Fruit fly (Drosophila melanogaster) whole organism, embryonic: ENCODE measurements around the gene MED15.

Experiments
- CG10543 ChIP-seq: fragments of 200-800 bp; sonication (Bioruptor generic); optimal IDR thresholded peaks from 3 replicates; lab custom pipeline; 2017; ENCODE audit warnings: missing biosample characterization, mild to moderate bottlenecking, missing genetic modification characterization, moderate library complexity
- CG11093 ChIP-seq: fragments of 200-800 bp; sonication (Bioruptor generic); IDR thresholded peaks from 3 replicates; pipeline ENCODE4 v1.3.6; 2022; ENCODE audit warnings: missing biosample characterization, missing genetic modification characterization
- CG11247 ChIP-seq: fragments of 200-800 bp; sonication (Bioruptor generic); IDR thresholded peaks from 2 replicates; pipeline ENCODE4 v1.3.6; 2022; ENCODE audit warnings: missing biosample characterization, missing genetic modification characterization
- CG1233 ChIP-seq: fragments of 200-800 bp; sonication (Bioruptor generic); optimal IDR thresholded peaks from 4 replicates; lab custom pipeline; 2018; ENCODE audit warnings: missing biosample characterization, mild to moderate bottlenecking, missing genetic modification characterization
- CG13296 ChIP-seq: fragments of 200-800 bp; sonication (Bioruptor generic); optimal IDR thresholded peaks from 3 replicates; lab custom pipeline; 2018; ENCODE audit warnings: missing biosample characterization, mild to moderate bottlenecking, missing genetic modification characterization
- CG13894 ChIP-seq: fragments of 200-800 bp; sonication (Bioruptor generic); optimal IDR thresholded peaks from 3 replicates; lab custom pipeline; 2018; ENCODE audit warnings: missing biosample characterization, mild to moderate bottlenecking, missing genetic modification characterization, moderate library complexity
- CG1529 ChIP-seq: fragments of 200-800 bp; sonication (Bioruptor generic); optimal IDR thresholded peaks from 3 replicates; lab custom pipeline; 2018; ENCODE audit warnings: missing biosample characterization, missing genetic modification characterization
- CG18262 ChIP-seq: fragments of 200-800 bp; optimal IDR thresholded peaks from 3 replicates; lab custom pipeline; 2019; ENCODE audit warnings: missing biosample characterization, mild to moderate bottlenecking, missing genetic modification characterization, moderate library complexity
- CG1832 ChIP-seq: fragments of 200-800 bp; sonication (Bioruptor generic); optimal IDR thresholded peaks from 2 replicates; lab custom pipeline; 2017; ENCODE audit warnings: missing biosample characterization, mild to moderate bottlenecking, missing genetic modification characterization, inconsistent platforms
- CG6689 ChIP-seq: fragments of 200-800 bp; sonication (Bioruptor generic); IDR thresholded peaks from 2 replicates; pipeline ENCODE4 v1.3.6; 2022; ENCODE audit warnings: missing biosample characterization, missing genetic modification characterization
- CG6813 ChIP-seq: fragments of 200-800 bp; sonication (Bioruptor generic); optimal IDR thresholded peaks from 2 replicates; lab custom pipeline; 2017; ENCODE audit warnings: missing biosample characterization, missing genetic modification characterization, mild to moderate bottlenecking, moderate library complexity, missing genetic modification reagents
- CG7271 ChIP-seq: fragments of 200-800 bp; sonication (Bioruptor generic); optimal IDR thresholded peaks from 2 replicates; lab custom pipeline; 2018; ENCODE audit warnings: missing biosample characterization, mild to moderate bottlenecking, missing genetic modification characterization, moderate library complexity
- CG7786 ChIP-seq: fragments of 200-800 bp; sonication (Bioruptor generic); optimal IDR thresholded peaks from 2 replicates; lab custom pipeline; 2016; ENCODE audit warnings: missing biosample characterization, missing genetic modification characterization
- CG8478 ChIP-seq: fragments of >200 bp; optimal IDR thresholded peaks from 2 replicates; lab custom pipeline; 2018
- CG9876 ChIP-seq: fragments of 200-800 bp; sonication (Bioruptor generic); optimal IDR thresholded peaks from 2 replicates; lab custom pipeline; 2016; ENCODE audit warnings: missing biosample characterization, missing genetic modification characterization
- CrebB ChIP-seq: fragments of 200-800 bp; sonication (Bioruptor generic); optimal IDR thresholded peaks from 3 replicates; lab custom pipeline; 2018; ENCODE audit warnings: missing biosample characterization, mild to moderate bottlenecking, missing genetic modification characterization
- Dad ChIP-seq: fragments of 200-800 bp; sonication (Bioruptor generic); optimal IDR thresholded peaks from 3 replicates; lab custom pipeline; 2016; ENCODE audit warnings: missing biosample characterization, missing genetic modification characterization
- Doc2 ChIP-seq: fragments of 200-800 bp; sonication (Bioruptor generic); IDR thresholded peaks from 2 replicates; pipeline ENCODE4 v1.3.6; 2022; ENCODE audit warnings: missing biosample characterization, missing genetic modification characterization
- Drgx ChIP-seq: fragments of 200-800 bp; sonication (Bioruptor generic); IDR thresholded peaks from 2 replicates; pipeline ENCODE4 v1.3.6; 2022; ENCODE audit warnings: missing biosample characterization, missing genetic modification characterization
- Ets65A ChIP-seq: fragments of 200-800 bp; sonication (Bioruptor generic); peaks from one replicate; lab custom pipeline; 2016; ENCODE audit warnings: missing biosample characterization, missing genetic modification characterization
- Hand ChIP-seq: fragments of 200-800 bp; sonication (Bioruptor generic); optimal IDR thresholded peaks from 2 replicates; lab custom pipeline; 2017; ENCODE audit warnings: mild to moderate bottlenecking, missing biosample characterization, missing genetic modification reagents, missing genetic modification characterization
- Hmr ChIP-seq: fragments of 200-800 bp; sonication (Bioruptor generic); optimal IDR thresholded peaks from 3 replicates; lab custom pipeline; 2017; ENCODE audit warnings: mild to moderate bottlenecking, missing biosample characterization, missing genetic modification reagents, missing genetic modification characterization
- Hr51 ChIP-seq, 2 experiments: fragments of 200-800 bp; sonication (Bioruptor generic); optimal IDR thresholded peaks; 2 replicates in 1 of 2; 3 replicates in 1 of 2; lab custom pipeline; 2016 to 2018; ENCODE audit warnings: missing biosample characterization in 2 of 2, missing genetic modification characterization in 2 of 2, mild to moderate bottlenecking in 1 of 2, moderate library complexity in 1 of 2
- Mad ChIP-seq: fragments of 200-800 bp; sonication (Bioruptor generic); optimal IDR thresholded peaks from 2 replicates; lab custom pipeline; 2016; ENCODE audit warnings: missing biosample characterization, missing genetic modification characterization
- Max ChIP-seq: fragments of 200-800 bp; sonication (Bioruptor generic); optimal IDR thresholded peaks from 2 replicates; lab custom pipeline; 2016; ENCODE audit warnings: missing biosample characterization, mild to moderate bottlenecking, missing genetic modification characterization
- NK7.1 ChIP-seq: fragments of 200-800 bp; sonication (Bioruptor generic); optimal IDR thresholded peaks from 3 replicates; lab custom pipeline; 2016; ENCODE audit warnings: missing biosample characterization, missing genetic modification characterization
- Oaz ChIP-seq: fragments of 200-800 bp; sonication (Bioruptor generic); IDR thresholded peaks from 2 replicates; pipeline ENCODE4 v1.3.6; 2022; ENCODE audit warnings: missing biosample characterization, missing genetic modification characterization
- Ptx1 ChIP-seq: fragments of 200-800 bp; sonication (Bioruptor generic); IDR thresholded peaks from 2 replicates; pipeline ENCODE4 v1.3.6; 2022; ENCODE audit warnings: missing biosample characterization, missing genetic modification characterization
- bbx ChIP-seq: fragments of 200-800 bp; sonication (Bioruptor generic); IDR thresholded peaks from 2 replicates; pipeline ENCODE4 v1.3.6; 2022; ENCODE audit warnings: missing biosample characterization, missing genetic modification characterization; ENCODE audit not compliant: partially characterized antibody
- br ChIP-seq: fragments of >200 bp; optimal IDR thresholded peaks from 2 replicates; lab custom pipeline; 2017
- chif ChIP-seq, 2 experiments: fragments of 200-800 bp; sonication (Bioruptor generic); optimal IDR thresholded peaks; 3 replicates each; lab custom pipeline; 2016; ENCODE audit warnings: missing biosample characterization in 2 of 2, missing genetic modification characterization in 2 of 2
- corto ChIP-seq: fragments of 200-800 bp; sonication (Bioruptor generic); optimal IDR thresholded peaks from 2 replicates; lab custom pipeline; 2016; ENCODE audit warnings: missing biosample characterization, mild to moderate bottlenecking, missing genetic modification characterization, moderate library complexity
- da ChIP-seq: fragments of 200-800 bp; sonication (Bioruptor generic); optimal IDR thresholded peaks from 2 replicates; lab custom pipeline; 2016; ENCODE audit warnings: missing biosample characterization, missing genetic modification characterization
- fd96Cb ChIP-seq: fragments of 200-800 bp; sonication (Bioruptor generic); optimal IDR thresholded peaks from 2 replicates; lab custom pipeline; 2018; ENCODE audit warnings: missing biosample characterization, mild to moderate bottlenecking, missing genetic modification characterization, moderate library complexity
- hth ChIP-seq: fragments of >200 bp; optimal IDR thresholded peaks from 2 replicates; lab custom pipeline; 2017; ENCODE audit warnings: inconsistent platforms
- lab ChIP-seq: fragments of 200-800 bp; sonication (Bioruptor generic); optimal IDR thresholded peaks from 3 replicates; lab custom pipeline; 2017; ENCODE audit warnings: missing biosample characterization, missing genetic modification characterization, mild to moderate bottlenecking, moderate library complexity, missing genetic modification reagents
- lbe ChIP-seq: fragments of 200-800 bp; sonication (Bioruptor generic); optimal IDR thresholded peaks from 2 replicates; lab custom pipeline; 2016; ENCODE audit warnings: missing biosample characterization, mild to moderate bottlenecking, missing genetic modification characterization
- nerfin-2 ChIP-seq: fragments of 200-800 bp; sonication (Bioruptor generic); IDR thresholded peaks from 2 replicates; pipeline ENCODE4 v1.3.6; 2022; ENCODE audit warnings: missing biosample characterization, missing genetic modification characterization; ENCODE audit not compliant: partially characterized antibody
- nom ChIP-seq: fragments of 200-800 bp; sonication (Bioruptor generic); optimal IDR thresholded peaks from 2 replicates; lab custom pipeline; 2017; ENCODE audit warnings: missing biosample characterization, missing genetic modification characterization, mild to moderate bottlenecking, moderate library complexity, missing genetic modification reagents
- oc ChIP-seq: fragments of 200-800 bp; sonication (Bioruptor generic); optimal IDR thresholded peaks from 2 replicates; lab custom pipeline; 2018; ENCODE audit warnings: missing biosample characterization, mild to moderate bottlenecking, missing genetic modification characterization, moderate library complexity
- odd ChIP-seq: fragments of 200-800 bp; sonication (Bioruptor generic); optimal IDR thresholded peaks from 2 replicates; lab custom pipeline; 2017; ENCODE audit warnings: missing biosample characterization, mild to moderate bottlenecking, missing genetic modification characterization
- p53 ChIP-seq: fragments of 200-800 bp; sonication (Bioruptor generic); optimal IDR thresholded peaks from 2 replicates; lab custom pipeline; 2016; ENCODE audit warnings: missing biosample characterization, missing genetic modification characterization
- peb ChIP-seq: fragments of 200-800 bp; sonication (Bioruptor generic); IDR thresholded peaks from 2 replicates; pipeline ENCODE4 v1.3.6; 2022; ENCODE audit warnings: missing biosample characterization, missing genetic modification characterization
- prd ChIP-seq, 3 experiments: fragments of >200 bp in 2 of 3; fragments of 200-800 bp in 1 of 3; sonication (Bioruptor generic) in 1 of 3; optimal IDR thresholded peaks in 2 of 3; IDR thresholded peaks in 1 of 3; 2 replicates in 2 of 3; 3 replicates in 1 of 3; pipeline versions ENCODE4 v1.3.6 to Lab custom; 2017 to 2022; ENCODE audit warnings: missing biosample characterization in 1 of 3, missing genetic modification characterization in 1 of 3
- pzg ChIP-seq: fragments of 200-800 bp; sonication (Bioruptor generic); optimal IDR thresholded peaks from 3 replicates; lab custom pipeline; 2018; ENCODE audit warnings: missing biosample characterization, mild to moderate bottlenecking, missing genetic modification characterization, moderate library complexity
- sens ChIP-seq: fragments of 200-800 bp; sonication (Bioruptor generic); peaks from one replicate; lab custom pipeline; 2016; ENCODE audit warnings: missing biosample characterization, missing genetic modification characterization
- sqz ChIP-seq: fragments of 200-800 bp; sonication (Bioruptor generic); optimal IDR thresholded peaks from 3 replicates; lab custom pipeline; 2018; ENCODE audit warnings: missing biosample characterization, mild to moderate bottlenecking, missing genetic modification characterization
- tin ChIP-seq: fragments of 200-800 bp; sonication (Bioruptor generic); optimal IDR thresholded peaks from 3 replicates; lab custom pipeline; 2016; ENCODE audit warnings: missing biosample characterization, missing genetic modification characterization
- trem ChIP-seq: fragments of 200-800 bp; optimal IDR thresholded peaks from 3 replicates; lab custom pipeline; 2019; ENCODE audit warnings: missing biosample characterization, mild to moderate bottlenecking, missing genetic modification characterization, moderate library complexity
- ttk ChIP-seq: fragments of 200-800 bp; sonication (Bioruptor generic); IDR thresholded peaks from 2 replicates; pipeline ENCODE4 v2.1.2; 2022; ENCODE audit warnings: missing biosample characterization, missing genetic modification characterization

MED15 gene

DNA sequence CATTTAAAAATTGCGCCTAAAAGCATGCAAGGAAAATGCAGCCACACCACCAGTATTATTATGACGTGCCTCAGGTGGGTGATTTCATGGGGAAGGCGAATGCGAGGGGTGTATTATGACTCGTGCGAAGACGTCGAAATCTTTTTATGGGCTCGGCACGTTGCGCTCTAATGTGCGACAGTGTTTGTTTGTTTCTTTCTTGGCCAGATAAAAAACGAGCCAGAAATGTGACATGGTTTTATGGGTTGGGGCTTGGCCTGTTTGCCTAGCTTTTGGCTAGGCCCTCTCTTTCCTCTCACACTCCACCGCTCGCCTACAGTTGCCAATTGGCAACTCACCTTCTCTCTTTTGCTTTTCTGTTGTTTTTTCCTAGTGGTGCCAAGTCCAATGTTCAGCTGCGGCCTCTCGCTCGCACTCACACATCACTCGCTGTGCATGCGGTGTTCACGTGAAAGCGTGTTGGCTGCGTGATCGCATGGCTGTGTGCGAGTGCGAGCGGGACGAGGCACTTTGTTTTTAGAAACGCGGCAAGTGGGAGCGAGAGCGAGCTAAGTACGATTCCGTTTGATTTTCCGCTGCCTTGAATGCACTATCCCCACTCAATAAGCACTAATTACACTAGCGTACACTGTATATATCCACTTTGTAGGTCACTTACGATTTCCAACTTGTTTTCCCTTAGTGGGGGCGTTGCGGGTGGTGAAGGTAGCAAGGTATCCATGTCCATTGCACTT lies 6.1 kb downstream of the MED15 start (continued):
- TF ChIP-seq Hand (peak; percentile 39), Oaz (GFP tag; lab: Robert Waterston, UW) (no peak), Drgx (no peak), prd (optimal IDR thresholded peaks at IDR 0.05; lab: Kevin White, UChicago) (no peak), prd (GFP tag; IDR thresholded peaks at IDR 0.05; lab: Robert Waterston, UW) (no peak), Ptx1 (GFP tag; lab: Robert Waterston, UW) (no peak), odd (peak; percentile 15), CG6813 (GFP tag; lab: Kevin White, UChicago) (peak; percentile 39), NK7.1 (GFP tag; lab: Kevin White, UChicago) (no peak), CrebB (no peak), p53 (GFP tag; lab: Kevin White, UChicago) (no peak), Hmr (GFP tag; lab: Kevin White, UChicago) (peak; percentile 61), nom (GFP tag; lab: Kevin White, UChicago) (peak; percentile 100), Dad (peak; percentile 42), Hr51 (GFP tag; optimal IDR thresholded peaks at IDR 0.05; lab: Kevin White, UChicago) (no peak), Ets65A (GFP tag; lab: Kevin White, UChicago) (peak; percentile 70), sqz (peak; percentile 66), CG6689 (no peak), hth (lab: Kevin White, UChicago) (no peak), br (no peak), fd96Cb (tag; lab: Kevin White, UChicago) (no peak), CG1529 (GFP tag; lab: Kevin White, UChicago) (no peak), ttk (no peak), Doc2 (GFP tag; lab: Robert Waterston, UW) (no peak), tin (peak; percentile 6), Max (peak; percentile 59), da (GFP tag; lab: Kevin White, UChicago) (peak; percentile 55), CG1832 (GFP tag; lab: Kevin White, UChicago) (peak; percentile 96), CG10543 (peak; percentile 96), CG11093 (GFP tag; lab: Robert Waterston, UW) (no peak), CG7271 (tag; lab: Kevin White, UChicago) (no peak), CG7786 (no peak), CG13296 (peak; percentile 76), CG11247 (no peak), lab (peak; percentile 85), CG8478 (lab: Kevin White, UChicago) (peak; percentile 80), oc (tag; lab: Kevin White, UChicago) (peak; percentile 9), Mad (GFP tag; lab: Kevin White, UChicago) (peak; percentile 1), pzg (GFP tag; lab: Kevin White, UChicago) (no peak), CG1233 (peak; percentile 47), CG9876 (GFP tag; lab: Kevin White, UChicago) (no peak), sens (GFP tag; lab: Kevin White, UChicago) (peak; percentile 88), CG18262 (tag; lab: Kevin White, UChicago) (peak; percentile 38), corto (peak; percentile 9), bbx (GFP tag; lab: Robert Waterston, UW) (no peak), CG13894 (tag; lab: Kevin White, UChicago) (peak; percentile 88), chif (GFP tag; optimal IDR thresholded peaks at IDR 0.05; lab: Kevin White, UChicago) (no peak), nerfin-2 (no peak), lbe (GFP tag; lab: Kevin White, UChicago) (no peak), peb (GFP tag; lab: Robert Waterston, UW) (no peak), trem (peak; percentile 26)
